Worm (Caenorhabditis elegans) whole organism, L3 larva: Measurements from ENCODE around the gene cln-3.1.

Experiments
- R02D3.7 ChIP-seq: fragments of 150-350 bp; optimal IDR thresholded peaks from 2 replicates; lab custom pipeline; 2014; ENCODE audit warnings: missing biosample characterization, missing genetic modification characterization
- ceh-28 ChIP-seq: fragments of 150-350 bp; optimal IDR thresholded peaks from 2 replicates; lab custom pipeline; 2014; ENCODE audit warnings: missing biosample characterization, missing genetic modification reagents, missing genetic modification characterization
- egl-27 ChIP-seq: sonication (generic microtip); optimal IDR thresholded peaks from 4 replicates; lab custom pipeline; 2017; ENCODE audit warnings: missing biosample characterization, missing genetic modification reagents, missing genetic modification characterization
- elt-1 ChIP-seq: fragments of 150-350 bp; optimal IDR thresholded peaks from 2 replicates; lab custom pipeline; 2014; ENCODE audit warnings: missing biosample characterization, missing genetic modification characterization
- hmg-11 ChIP-seq: sonication (generic microtip); optimal IDR thresholded peaks from 2 replicates; lab custom pipeline; 2016; ENCODE audit warnings: missing genetic modification characterization, missing compliant biosample characterization
- lin-15B ChIP-seq: fragments of 150-350 bp; optimal IDR thresholded peaks from 2 replicates; lab custom pipeline; 2014; ENCODE audit warnings: missing biosample characterization, missing genetic modification characterization
- nhr-11 ChIP-seq: fragments of 150-350 bp; optimal IDR thresholded peaks from 2 replicates; lab custom pipeline; 2014; ENCODE audit warnings: missing biosample characterization, missing genetic modification characterization
- nhr-28 ChIP-seq: fragments of 150-350 bp; optimal IDR thresholded peaks from 2 replicates; lab custom pipeline; 2014; ENCODE audit warnings: missing biosample characterization, missing genetic modification characterization
- nhr-76 ChIP-seq: fragments of 150-350 bp; sonication (generic microtip); optimal IDR thresholded peaks from 5 replicates; lab custom pipeline; 2014; ENCODE audit warnings: missing biosample characterization, missing genetic modification characterization
- pqm-1 ChIP-seq: fragments of 150-350 bp; optimal IDR thresholded peaks from 2 replicates; lab custom pipeline; 2017; ENCODE audit warnings: missing biosample characterization, missing genetic modification characterization, inconsistent platforms
- snpc-4 ChIP-seq: fragments of 150-350 bp; optimal IDR thresholded peaks from 2 replicates; lab custom pipeline; 2014; ENCODE audit warnings: missing biosample characterization, missing genetic modification characterization
- unc-62 ChIP-seq: fragments of 150-350 bp; sonication (generic microtip); optimal IDR thresholded peaks from 4 replicates; lab custom pipeline; 2014; ENCODE audit warnings: missing biosample characterization, missing genetic modification reagents, missing genetic modification characterization

DNA sequence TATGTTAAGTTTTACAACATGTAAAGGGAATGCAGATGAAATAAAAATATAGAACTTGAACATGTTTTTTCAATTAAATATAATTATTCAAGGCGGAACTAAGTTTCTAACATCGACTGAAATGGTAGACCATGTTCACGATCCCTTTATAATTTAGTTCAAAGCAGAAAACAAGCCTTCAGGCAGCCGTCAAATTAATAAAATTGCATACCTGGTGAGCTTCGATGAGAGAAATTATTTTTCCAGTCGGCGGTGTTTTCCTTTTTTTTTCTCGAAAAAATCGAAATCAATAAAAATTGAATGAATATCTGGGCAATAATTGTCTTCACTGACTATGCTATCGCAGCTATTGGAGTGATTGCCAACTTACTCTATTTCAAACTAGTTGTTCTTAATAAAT lies 25.4 kb upstream of the cln-3.1 start, which contains the start of gene C03E10.1:
- TF ChIP-seq snpc-4 (tag; lab: Kevin White, UChicago) = no peak
- TF ChIP-seq ceh-28 (tag; lab: Kevin White, UChicago) = no peak
- TF ChIP-seq lin-15B = no peak
- TF ChIP-seq elt-1 = no peak
- TF ChIP-seq nhr-76 (tag; lab: Kevin White, UChicago) = no peak
- TF ChIP-seq unc-62 (GFP tag; lab: Kevin White, UChicago) = no peak
- TF ChIP-seq egl-27 = no peak
- no peak for TF ChIP-seq nhr-11 (tag; lab: Kevin White, UChicago)
- no peak for TF ChIP-seq R02D3.7 (tag; lab: Kevin White, UChicago)
- TF ChIP-seq pqm-1 (tag; lab: Kevin White, UChicago) = no peak
- TF ChIP-seq nhr-28 (tag; lab: Kevin White, UChicago) = no peak
- no peak for TF ChIP-seq hmg-11 (tag; lab: Kevin White, UChicago)
